Worm (Caenorhabditis elegans) whole organism, early embryonic: ENCODE results near the gene F41C6.6.

Experiments
- flt-1 ChIP-seq: fragments of 200-800 bp; sonication (Bioruptor generic); IDR thresholded peaks from 2 replicates; pipeline ENCODE4 v1.3.6; 2022; ENCODE audit warnings: missing genetic modification characterization, missing compliant biosample characterization
- sea-1 ChIP-seq: fragments of 200-800 bp; sonication (Bioruptor generic); conservative IDR thresholded peaks from 2 replicates; pipeline ENCODE4 v1.3.6; 2022; ENCODE audit warnings: missing genetic modification characterization, missing compliant biosample characterization

DNA sequence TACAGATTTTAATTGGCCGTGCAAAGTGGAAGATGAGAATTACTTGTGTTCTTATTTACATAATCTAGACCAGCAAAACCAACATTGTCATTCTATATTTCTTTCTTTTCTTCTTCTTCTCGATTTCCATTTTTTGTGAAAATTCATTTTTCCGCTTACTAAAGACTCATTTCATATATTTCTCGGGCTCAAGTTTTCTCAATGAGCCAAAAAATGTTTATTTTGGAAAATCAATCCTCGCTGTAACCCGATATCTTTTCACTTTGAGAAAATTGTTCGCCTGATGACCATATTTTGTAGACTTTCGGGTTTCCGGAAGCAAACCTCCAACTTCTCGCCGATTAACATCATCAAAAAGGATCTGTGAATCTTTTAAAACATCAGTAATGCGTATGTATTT is 32.3 kb upstream of the F41C6.6 start, which contains the start of gene nhx-4:
- no peak for TF ChIP-seq sea-1 (GFP tag; lab: Robert Waterston, UW)
- no peak for TF ChIP-seq flt-1 (GFP tag; lab: Robert Waterston, UW)
